Worm (Caenorhabditis elegans) whole organism, L2 larva: ENCODE measurements around the gene Y43C5A.3.

Source experiments
- F13H6.1 ChIP-seq: sonication (generic microtip); optimal IDR thresholded peaks from 2 replicates; lab custom pipeline; 2016; ENCODE audit warnings: missing genetic modification characterization, missing compliant biosample characterization
- Y55F3AM.14 ChIP-seq: fragments of 200-800 bp; sonication (Bioruptor generic); optimal IDR thresholded peaks from 2 replicates; lab custom pipeline; 2018; ENCODE audit warnings: mild to moderate bottlenecking, missing genetic modification characterization, missing compliant biosample characterization
- ZK546.5 ChIP-seq: sonication (generic microtip); optimal IDR thresholded peaks from 2 replicates; lab custom pipeline; 2017; ENCODE audit warnings: missing biosample characterization, missing genetic modification characterization
- ama-1 ChIP-seq: fragments of 150-350 bp; optimal IDR thresholded peaks from 2 replicates; lab custom pipeline; 2018; ENCODE audit warnings: inconsistent platforms
- ceh-82 ChIP-seq: fragments of 150-350 bp; optimal IDR thresholded peaks from 2 replicates; lab custom pipeline; 2014; ENCODE audit warnings: missing biosample characterization, missing genetic modification characterization
- lin-13 ChIP-seq: fragments of 150-350 bp; optimal IDR thresholded peaks from 2 replicates; lab custom pipeline; 2014; ENCODE audit warnings: missing biosample characterization, missing genetic modification reagents, missing genetic modification characterization
- nhr-12 ChIP-seq: fragments of 150-350 bp; optimal IDR thresholded peaks from 2 replicates; lab custom pipeline; 2014; ENCODE audit warnings: missing biosample characterization, missing genetic modification characterization
- nhr-129 ChIP-seq: fragments of 150-350 bp; optimal IDR thresholded peaks from 2 replicates; lab custom pipeline; 2014; ENCODE audit warnings: missing biosample characterization, missing genetic modification characterization
- nhr-23 ChIP-seq: fragments of 150-350 bp; optimal IDR thresholded peaks from 2 replicates; lab custom pipeline; 2014; ENCODE audit warnings: missing biosample characterization, missing genetic modification reagents, missing genetic modification characterization
- nhr-6 ChIP-seq: fragments of 150-350 bp; optimal IDR thresholded peaks from 2 replicates; lab custom pipeline; 2014; ENCODE audit warnings: missing biosample characterization, missing genetic modification characterization

DNA sequence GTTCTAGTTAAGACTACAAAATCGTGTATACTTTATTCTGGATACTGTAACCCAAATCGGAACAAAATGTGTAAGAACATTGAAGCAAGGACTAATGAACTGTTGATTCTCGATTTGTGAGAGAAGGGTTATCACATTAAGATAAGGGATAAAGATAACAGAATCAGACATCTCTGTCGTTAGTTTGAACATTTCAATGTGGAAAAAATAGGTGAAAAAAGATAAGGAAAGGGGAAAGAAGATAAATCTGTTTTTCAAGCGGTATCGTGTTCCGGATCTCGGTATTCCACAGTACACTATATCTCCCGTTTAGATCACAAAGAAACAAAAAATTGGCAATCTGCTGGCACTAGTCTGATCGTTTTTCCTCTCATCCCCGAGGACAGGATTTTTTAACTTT is 12.8 kb upstream of the Y43C5A.3 start:
- no peak for TF ChIP-seq ama-1
- no peak for TF ChIP-seq ZK546.5 (tag; lab: Kevin White, UChicago)
- TF ChIP-seq ceh-82, result no peak
- no peak for TF ChIP-seq nhr-129 (tag; lab: Kevin White, UChicago)
- no peak for TF ChIP-seq F13H6.1 (tag; lab: Kevin White, UChicago)
- no peak for TF ChIP-seq nhr-12 (tag; lab: Kevin White, UChicago)
- no peak for TF ChIP-seq Y55F3AM.14 (GFP tag; lab: Kevin White, UChicago)
- no peak for TF ChIP-seq nhr-6 (tag; lab: Kevin White, UChicago)
- no peak for TF ChIP-seq lin-13
- no peak for TF ChIP-seq nhr-23 (tag; lab: Kevin White, UChicago)
